Fruit fly (Drosophila melanogaster): ENCODE data around the gene CG13295.

CG13295 gene

dm6 chr3L:6068178-6068577, 6.9 kb downstream of the CG13295 start (continued):
- no peak for TF ChIP-seq Stat92E (GFP tag; optimal IDR thresholded peaks at IDR 0.05)
- TF ChIP-seq ato (GFP tag; IDR thresholded peaks at IDR 0.05; ENCODE audit: partially characterized antibody) = no peak
- TF ChIP-seq ftz-f1 (GFP tag; optimal IDR thresholded peaks at IDR 0.05) = no peak
- no peak for TF ChIP-seq Hr3 (GFP tag; optimal IDR thresholded peaks at IDR 0.05)
- TF ChIP-seq CG5953 (GFP tag; IDR thresholded peaks at IDR 0.05) = no peak
- no peak for TF ChIP-seq otp (GFP tag; IDR thresholded peaks at IDR 0.05)
- 0 out of 3 replicates have a peak, but pooled peaks have one; percentile 36 for TF ChIP-seq CG6791 (GFP tag; IDR thresholded peaks at IDR 0.05; ENCODE audit: partially characterized antibody)
- TF ChIP-seq Dref (GFP tag; IDR thresholded peaks at IDR 0.05) = 0 out of 2 replicates have a peak, but pooled peaks have one; percentile 1
- no peak for TF ChIP-seq CG4854 (GFP tag; optimal IDR thresholded peaks at IDR 0.05)
- no peak for TF ChIP-seq unpg (GFP tag; optimal IDR thresholded peaks at IDR 0.05)
- no peak for TF ChIP-seq disco-r (GFP tag; optimal IDR thresholded peaks at IDR 0.05)
- TF ChIP-seq wor (GFP tag; IDR thresholded peaks at IDR 0.05) = no peak
- TF ChIP-seq Ada2b (GFP tag; IDR thresholded peaks at IDR 0.05) = no peak
- TF ChIP-seq Hr39 (optimal IDR thresholded peaks at IDR 0.05) = peak; percentile 20
- TF ChIP-seq CG11560 (tag; IDR thresholded peaks at IDR 0.05) = no peak
- TF ChIP-seq CG15601 (tag; optimal IDR thresholded peaks at IDR 0.05) = no peak

DNA sequence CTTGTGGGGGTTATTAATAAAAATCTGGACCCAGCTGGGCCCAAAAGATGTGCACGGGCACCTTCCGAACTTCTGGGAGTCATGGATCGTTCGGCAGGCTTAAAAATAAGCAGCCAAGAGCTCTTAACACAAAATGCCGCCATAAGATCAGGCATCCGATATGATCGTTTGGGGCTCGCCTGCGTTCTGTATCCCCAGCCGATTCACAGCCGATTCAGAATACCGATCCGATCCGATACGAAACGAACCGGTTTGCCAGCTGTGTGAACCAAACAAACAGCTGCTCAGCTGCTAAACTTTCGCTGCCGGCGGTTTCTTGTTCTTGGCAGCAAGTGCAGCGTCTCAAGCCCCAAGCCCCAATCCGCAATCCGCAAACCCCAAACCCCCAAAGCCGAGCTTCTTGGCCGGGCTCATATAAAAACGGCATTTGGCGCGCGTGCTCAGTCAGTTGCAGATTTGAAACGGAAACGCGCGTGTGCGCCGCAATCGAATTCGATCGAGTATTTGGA, 9.1 kb downstream of the CG13295 start, which contains the start of gene CG42269:
CG42269 (plus strand) TSS at position 416 of the 509 bp plus-strand sequence.
- TF ChIP-seq pan (optimal IDR thresholded peaks at IDR 0.05) (no peak), pan (GFP tag; optimal IDR thresholded peaks at IDR 0.05 in 1 of 2, IDR thresholded peaks at IDR 0.05 in 1 of 2) (no peak), chinmo (GFP tag; IDR thresholded peaks at IDR 0.05; ENCODE audit: partially characterized antibody) (0 out of 4 replicates have a peak, but pooled peaks have one; percentile 38), Deaf1 (tag; optimal IDR thresholded peaks at IDR 0.05) (peak; percentile 56)

DNA sequence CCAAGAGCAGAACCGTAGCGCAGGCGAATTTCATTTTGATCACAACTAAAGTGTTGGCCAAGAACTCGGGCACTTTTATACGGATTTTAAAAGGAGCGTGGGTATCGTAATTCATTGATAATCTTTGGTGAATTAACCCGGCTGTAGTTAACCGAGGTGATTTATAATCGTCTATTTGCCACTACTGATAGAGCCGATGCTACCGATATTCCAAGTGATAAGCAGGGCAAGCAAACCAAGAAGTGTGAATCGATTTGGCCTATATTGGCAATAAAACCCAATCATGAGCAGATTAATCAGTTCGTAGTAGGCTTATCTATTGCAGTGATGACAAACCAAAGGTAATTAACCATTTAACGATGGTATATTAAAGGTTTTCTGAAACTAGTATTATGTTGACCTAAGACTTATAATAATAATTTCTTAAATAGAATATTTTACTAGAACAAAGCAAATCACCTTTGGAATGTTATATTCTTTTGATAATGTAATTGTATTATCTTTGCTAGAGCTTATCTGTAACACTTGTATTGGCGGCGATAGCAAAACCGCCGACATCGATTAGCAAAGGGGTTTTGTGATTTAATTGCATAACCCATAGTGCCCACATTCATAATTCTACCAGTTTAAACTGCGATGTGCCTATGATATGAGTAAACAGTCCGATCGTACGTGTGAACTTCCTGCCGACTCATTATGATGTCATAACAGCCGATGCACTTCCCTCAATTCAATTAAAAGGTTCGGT, 12.0 kb downstream of the CG13295 start, which contains the start of gene CG10472:
CG10472 (minus strand) TSS at position 51 of the 748 bp plus-strand sequence.
- TF ChIP-seq CG3726 (GFP tag; IDR thresholded peaks at IDR 0.05) (no peak), Myb (GFP tag; optimal IDR thresholded peaks at IDR 0.05) (no peak), CG34376 (GFP tag; optimal IDR thresholded peaks at IDR 0.05) (peak; percentile 27), sug (tag; optimal IDR thresholded peaks at IDR 0.05) (peak; percentile 66), mirr (GFP tag; optimal IDR thresholded peaks at IDR 0.05) (peak; percentile 2), sr (GFP tag; IDR thresholded peaks at IDR 0.05) (no peak), pros (GFP tag; optimal IDR thresholded peaks at IDR 0.05) (no peak), her (GFP tag; optimal IDR thresholded peaks at IDR 0.05) (no peak), knrl (GFP tag; IDR thresholded peaks at IDR 0.05; ENCODE audit: partially characterized antibody) (no peak), cato (GFP tag; optimal IDR thresholded peaks at IDR 0.05; ENCODE audit: borderline replicate concordance) (no peak), Hsf (GFP tag; optimal IDR thresholded peaks at IDR 0.05) (no peak), sd (tag; optimal IDR thresholded peaks at IDR 0.05) (peak; percentile 75), CG7271 (tag; optimal IDR thresholded peaks at IDR 0.05) (no peak), NfI (GFP tag; optimal IDR thresholded peaks at IDR 0.05) (no peak), ttk (GFP tag; IDR thresholded peaks at IDR 0.05) (no peak), CG33557 (GFP tag; optimal IDR thresholded peaks at IDR 0.05) (no peak), abd-A (tag; optimal IDR thresholded peaks at IDR 0.05) (no peak), CG34224 (GFP tag; IDR thresholded peaks at IDR 0.05; ENCODE audit: partially characterized antibody) (no peak), CG9437 (GFP tag; optimal IDR thresholded peaks at IDR 0.05) (no peak), ssp (GFP tag; IDR thresholded peaks at IDR 0.05) (no peak), Xbp1 (GFP tag; optimal IDR thresholded peaks at IDR 0.05) (no peak), Chrac-16 (GFP tag; optimal IDR thresholded peaks at IDR 0.05) (no peak), ham (GFP tag; IDR thresholded peaks at IDR 0.05) (no peak), CG4328 (GFP tag; optimal IDR thresholded peaks at IDR 0.05) (no peak), Sin3A (optimal IDR thresholded peaks at IDR 0.05) (no peak), CG18599 (GFP tag; optimal IDR thresholded peaks at IDR 0.05) (peak; percentile 7), Deaf1 (tag; optimal IDR thresholded peaks at IDR 0.05) (no peak), Pdp1 (GFP tag; optimal IDR thresholded peaks at IDR 0.05) (peak in 1 of 2 experiments; percentile 85), otp (GFP tag; IDR thresholded peaks at IDR 0.05) (no peak)
